Fruit fly (Drosophila melanogaster) whole organism, prepupa: ENCODE data around the gene lgs.

Experiments used
- CG11762 ChIP-seq: fragments of 200-800 bp; sonication (Bioruptor generic); optimal IDR thresholded peaks from 3 replicates; lab custom pipeline; 2016; ENCODE audit warnings: missing biosample characterization, missing genetic modification characterization; ENCODE audit not compliant: insufficient read depth
- CG1621 ChIP-seq: fragments of 200-800 bp; sonication (Bioruptor generic); optimal IDR thresholded peaks from 3 replicates; lab custom pipeline; 2018; ENCODE audit warnings: missing biosample characterization, mild to moderate bottlenecking, missing genetic modification characterization
- CG16779 ChIP-seq: fragments of 200-800 bp; sonication (Bioruptor generic); optimal IDR thresholded peaks from 3 replicates; lab custom pipeline; 2017; ENCODE audit warnings: missing biosample characterization, mild to moderate bottlenecking, missing genetic modification characterization
- CG3032 ChIP-seq: fragments of 200-800 bp; optimal IDR thresholded peaks from 2 replicates; lab custom pipeline; 2019; ENCODE audit warnings: missing biosample characterization, mild to moderate bottlenecking, missing genetic modification characterization, moderate library complexity
- CG34406 ChIP-seq: fragments of 200-800 bp; sonication (Bioruptor generic); optimal IDR thresholded peaks from 3 replicates; lab custom pipeline; 2016; ENCODE audit warnings: missing biosample characterization, missing genetic modification characterization
- CG3919 ChIP-seq: fragments of 200-800 bp; sonication (Bioruptor generic); optimal IDR thresholded peaks from 3 replicates; lab custom pipeline; 2016; ENCODE audit warnings: missing biosample characterization, missing genetic modification characterization
- Gug ChIP-seq: fragments of 200-800 bp; sonication (Bioruptor generic); IDR thresholded peaks from 2 replicates; pipeline ENCODE4 v1.3.6; 2022; ENCODE audit warnings: missing biosample characterization, missing genetic modification characterization
- Lpt ChIP-seq: fragments of 200-800 bp; sonication (Bioruptor generic); optimal IDR thresholded peaks from 3 replicates; lab custom pipeline; 2016; ENCODE audit warnings: missing biosample characterization, missing genetic modification characterization
- Met ChIP-seq: fragments of 200-800 bp; sonication (Bioruptor generic); optimal IDR thresholded peaks from 3 replicates; lab custom pipeline; 2016; ENCODE audit warnings: missing biosample characterization, missing genetic modification characterization
- dsx ChIP-seq: fragments of 200-800 bp; optimal IDR thresholded peaks from 3 replicates; lab custom pipeline; 2019; ENCODE audit warnings: missing biosample characterization, mild to moderate bottlenecking, missing genetic modification characterization, moderate library complexity; ENCODE audit not compliant: poor library complexity, severe bottlenecking
- salr ChIP-seq, 2 experiments: fragments of 200-800 bp; sonication (Bioruptor generic); optimal IDR thresholded peaks; 3 replicates each; lab custom pipeline; 2016 to 2018; ENCODE audit warnings: missing biosample characterization in 2 of 2, missing genetic modification characterization in 2 of 2, mild to moderate bottlenecking in 1 of 2

DNA sequence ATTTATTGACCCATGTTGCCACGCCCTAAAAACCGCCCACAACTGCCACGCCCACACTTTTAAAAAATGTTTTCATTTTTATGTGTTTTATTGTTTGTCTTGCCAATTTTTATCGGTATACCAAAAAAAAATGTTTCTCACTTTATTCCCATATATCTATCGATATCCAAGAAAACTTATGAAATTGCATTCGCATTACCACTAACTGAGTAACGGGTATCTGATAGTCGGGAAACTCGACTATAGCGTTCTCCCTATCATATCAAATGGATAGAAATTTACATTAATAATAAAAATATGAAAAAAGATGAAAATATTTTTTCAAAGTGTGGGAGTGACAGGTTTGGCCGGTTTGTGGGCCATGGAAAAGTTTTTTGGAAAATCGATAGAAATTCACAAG lies 5.3 kb upstream of the lgs start:
- TF ChIP-seq dsx (GFP tag; lab: Kevin White, UChicago) (no peak), CG3032 (tag; lab: Kevin White, UChicago) (no peak), CG34406 (no peak), Met (GFP tag; lab: Kevin White, UChicago) (no peak), Gug (GFP tag; lab: Robert Waterston, UW) (no peak), CG11762 (GFP tag; lab: Kevin White, UChicago) (no peak), CG16779 (tag; lab: Kevin White, UChicago) (no peak), CG1621 (tag; lab: Kevin White, UChicago) (no peak), Lpt (GFP tag; lab: Kevin White, UChicago) (no peak), salr (GFP tag; optimal IDR thresholded peaks at IDR 0.05; lab: Kevin White, UChicago) (no peak), CG3919 (GFP tag; lab: Kevin White, UChicago) (no peak)
